Worm (Caenorhabditis elegans): Measurements from ENCODE around the gene trh-1.

DNA sequence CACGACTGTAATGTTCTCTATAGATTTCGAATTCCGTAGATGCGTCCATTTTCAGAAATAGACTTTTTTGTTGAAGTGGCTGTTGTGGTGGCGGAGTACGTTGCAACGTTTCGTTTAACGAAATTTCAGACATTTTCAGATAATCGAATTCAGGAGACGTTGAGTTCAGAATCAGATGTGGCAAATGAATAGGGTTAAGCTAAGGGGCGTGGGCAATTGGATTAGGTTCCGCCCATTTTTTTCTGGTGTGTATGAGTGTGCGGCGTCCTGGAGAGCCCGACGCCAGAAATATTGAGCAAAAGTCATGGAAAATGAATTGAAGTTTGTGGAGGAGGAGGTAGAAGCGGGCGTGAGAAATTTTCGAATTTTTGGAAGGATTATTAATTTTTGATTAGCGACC, 45.0 kb downstream of the trh-1 start:
- TF ChIP-seq elt-1 (tag; optimal IDR thresholded peaks at IDR 0.05) (no peak), egl-27 (tag; optimal IDR thresholded peaks at IDR 0.05) (no peak), nhr-77 (tag; optimal IDR thresholded peaks at IDR 0.05) (no peak), R02D3.7 (tag; optimal IDR thresholded peaks at IDR 0.05) (no peak), pqm-1 (tag; optimal IDR thresholded peaks at IDR 0.05) (no peak), ceh-16 (tag; optimal IDR thresholded peaks at IDR 0.05) (no peak), nhr-11 (tag; optimal IDR thresholded peaks at IDR 0.05) (no peak), zag-1 (tag; optimal IDR thresholded peaks at IDR 0.05) (no peak), nhr-237 (tag; optimal IDR thresholded peaks at IDR 0.05) (no peak), ama-1 (optimal IDR thresholded peaks at IDR 0.05) (no peak)

Data from whole organism, L3 larva.